Fruit fly (Drosophila melanogaster) whole organism, embryonic: ENCODE data around the gene CG7352.
A peak's percentile ranks its signal among the peaks of the same experiment; 100 is the strongest.

Source experiments
- Adf1 ChIP-seq: fragments of 200-800 bp; sonication (Bioruptor generic); IDR thresholded peaks from 2 replicates; pipeline ENCODE4 v1.3.6; 2022; ENCODE audit warnings: missing biosample characterization, missing genetic modification characterization
- Atf3 ChIP-seq: fragments of 200-800 bp; sonication (Bioruptor generic); optimal IDR thresholded peaks from 3 replicates; lab custom pipeline; 2016; ENCODE audit warnings: missing biosample characterization, missing genetic modification characterization
- CG11696 ChIP-seq: fragments of 200-800 bp; sonication (Bioruptor generic); IDR thresholded peaks from 2 replicates; pipeline ENCODE4 v1.3.6; 2022; ENCODE audit warnings: missing biosample characterization, missing genetic modification characterization
- CG12104 ChIP-seq: fragments of 200-800 bp; sonication (Bioruptor generic); optimal IDR thresholded peaks from 3 replicates; lab custom pipeline; 2016; ENCODE audit warnings: missing biosample characterization, missing genetic modification characterization
- CG12155 ChIP-seq: fragments of 200-800 bp; sonication (Bioruptor generic); optimal IDR thresholded peaks from 3 replicates; lab custom pipeline; 2016; ENCODE audit warnings: missing biosample characterization, missing genetic modification characterization
- CG12219 ChIP-seq: fragments of 200-800 bp; sonication (Bioruptor generic); optimal IDR thresholded peaks from 3 replicates; lab custom pipeline; 2018; ENCODE audit warnings: missing biosample characterization, mild to moderate bottlenecking, missing genetic modification characterization
- CG14860 ChIP-seq: fragments of 200-800 bp; sonication (Bioruptor generic); IDR thresholded peaks from 3 replicates; pipeline ENCODE4 v1.3.6; 2022; ENCODE audit warnings: missing biosample characterization, missing genetic modification characterization; ENCODE audit not compliant: partially characterized antibody
- CG1603 ChIP-seq: fragments of 200-800 bp; sonication (Bioruptor generic); optimal IDR thresholded peaks from 2 replicates; lab custom pipeline; 2019; ENCODE audit warnings: missing biosample characterization, mild to moderate bottlenecking, missing genetic modification characterization, moderate library complexity
- CG18599 ChIP-seq: fragments of 200-800 bp; sonication (Bioruptor generic); optimal IDR thresholded peaks from 3 replicates; lab custom pipeline; 2017; ENCODE audit warnings: missing biosample characterization, missing genetic modification characterization, mild to moderate bottlenecking, moderate library complexity, missing genetic modification reagents
- CG32532 ChIP-seq: fragments of 200-800 bp; sonication (Bioruptor generic); IDR thresholded peaks from 2 replicates; pipeline ENCODE4 v1.3.6; 2022; ENCODE audit warnings: missing biosample characterization, missing genetic modification characterization
- CG32767 ChIP-seq: fragments of 200-800 bp; sonication (Bioruptor generic); IDR thresholded peaks from 2 replicates; pipeline ENCODE4 v1.3.6; 2022; ENCODE audit warnings: missing biosample characterization, missing genetic modification characterization
- CG7556 ChIP-seq: fragments of 200-800 bp; sonication (Bioruptor generic); optimal IDR thresholded peaks from 2 replicates; lab custom pipeline; 2017; ENCODE audit warnings: missing biosample characterization, mild to moderate bottlenecking, missing genetic modification characterization
- Chrac-16 ChIP-seq: fragments of 200-800 bp; sonication (Bioruptor generic); optimal IDR thresholded peaks from 3 replicates; lab custom pipeline; 2016; ENCODE audit warnings: missing biosample characterization, missing genetic modification characterization
- D ChIP-seq, 2 experiments: fragments of 200-800 bp in 1 of 2; fragments of >200 bp in 1 of 2; sonication (Bioruptor generic) in 1 of 2; optimal IDR thresholded peaks; 2 replicates in 1 of 2; 3 replicates in 1 of 2; lab custom pipeline; 2017; ENCODE audit warnings: mild to moderate bottlenecking in 1 of 2, missing biosample characterization in 1 of 2, missing genetic modification characterization in 1 of 2, missing genetic modification reagents in 1 of 2
- Dek ChIP-seq: fragments of 200-800 bp; sonication (Bioruptor generic); optimal IDR thresholded peaks from 3 replicates; lab custom pipeline; 2019; ENCODE audit warnings: missing biosample characterization, mild to moderate bottlenecking, missing genetic modification characterization, moderate library complexity
- Dll ChIP-seq: fragments of 200-800 bp; sonication (Bioruptor generic); IDR thresholded peaks from 4 replicates; pipeline ENCODE4 v1.3.6; 2022; ENCODE audit warnings: missing biosample characterization, missing genetic modification characterization; ENCODE audit not compliant: partially characterized antibody
- ERR ChIP-seq: fragments of 200-800 bp; sonication (Bioruptor generic); optimal IDR thresholded peaks from 2 replicates; lab custom pipeline; 2016; ENCODE audit warnings: missing biosample characterization, missing genetic modification characterization
- HmgZ ChIP-seq: fragments of 200-800 bp; sonication (Bioruptor generic); optimal IDR thresholded peaks from 2 replicates; lab custom pipeline; 2018; ENCODE audit warnings: missing biosample characterization, mild to moderate bottlenecking, missing genetic modification characterization
- Hmr ChIP-seq: fragments of 200-800 bp; sonication (Bioruptor generic); optimal IDR thresholded peaks from 3 replicates; lab custom pipeline; 2017; ENCODE audit warnings: mild to moderate bottlenecking, missing biosample characterization, missing genetic modification reagents, missing genetic modification characterization
- Hr51 ChIP-seq, 2 experiments: fragments of 200-800 bp; sonication (Bioruptor generic); optimal IDR thresholded peaks; 2 replicates in 1 of 2; 3 replicates in 1 of 2; lab custom pipeline; 2016 to 2018; ENCODE audit warnings: missing biosample characterization in 2 of 2, missing genetic modification characterization in 2 of 2, mild to moderate bottlenecking in 1 of 2, moderate library complexity in 1 of 2
- Jarid2 ChIP-seq: fragments of 200-800 bp; sonication (Bioruptor generic); optimal IDR thresholded peaks from 3 replicates; lab custom pipeline; 2017; ENCODE audit warnings: mild to moderate bottlenecking, missing biosample characterization, missing genetic modification reagents, missing genetic modification characterization
- Lpt ChIP-seq: fragments of >200 bp; optimal IDR thresholded peaks from 2 replicates; lab custom pipeline; 2018; ENCODE audit warnings: missing biosample characterization, missing genetic modification characterization
- Meics ChIP-seq: fragments of 200-800 bp; sonication (Bioruptor generic); optimal IDR thresholded peaks from 2 replicates; lab custom pipeline; 2017; ENCODE audit warnings: missing biosample characterization, mild to moderate bottlenecking, missing genetic modification characterization
- NK7.1 ChIP-seq: fragments of 200-800 bp; sonication (Bioruptor generic); optimal IDR thresholded peaks from 3 replicates; lab custom pipeline; 2016; ENCODE audit warnings: missing biosample characterization, missing genetic modification characterization
- PHDP ChIP-seq: fragments of 200-800 bp; sonication (Bioruptor generic); optimal IDR thresholded peaks from 3 replicates; lab custom pipeline; 2018; ENCODE audit warnings: missing biosample characterization, mild to moderate bottlenecking, missing genetic modification characterization, moderate library complexity
- Rfx ChIP-seq: fragments of 200-800 bp; sonication (Bioruptor generic); IDR thresholded peaks from 2 replicates; pipeline ENCODE4 v1.3.6; 2022; ENCODE audit warnings: missing biosample characterization, missing genetic modification characterization
- Xrp1 ChIP-seq: fragments of 200-800 bp; sonication (Bioruptor generic); IDR thresholded peaks from 2 replicates; pipeline ENCODE4 v1.3.6; 2022; ENCODE audit warnings: missing biosample characterization, missing genetic modification characterization
- bsh ChIP-seq, 2 experiments: fragments of 200-800 bp; sonication (Bioruptor generic); optimal IDR thresholded peaks; 2 replicates each; lab custom pipeline; 2017 to 2018; ENCODE audit warnings: mild to moderate bottlenecking in 2 of 2, missing biosample characterization in 2 of 2, missing genetic modification characterization in 2 of 2, moderate library complexity in 1 of 2
- cad ChIP-seq: fragments of >200 bp; optimal IDR thresholded peaks from 2 replicates; lab custom pipeline; 2017; ENCODE audit warnings: missing biosample characterization, missing genetic modification characterization
- dati ChIP-seq: fragments of 200-800 bp; sonication (Bioruptor generic); IDR thresholded peaks from 2 replicates; pipeline ENCODE4 v1.3.6; 2022; ENCODE audit warnings: missing biosample characterization, missing genetic modification characterization
- exex ChIP-seq: fragments of 200-800 bp; sonication (Bioruptor generic); optimal IDR thresholded peaks from 4 replicates; lab custom pipeline; 2018; ENCODE audit warnings: missing biosample characterization, mild to moderate bottlenecking, missing genetic modification characterization, moderate library complexity
- eyg ChIP-seq: fragments of 200-800 bp; sonication (Bioruptor generic); optimal IDR thresholded peaks from 3 replicates; lab custom pipeline; 2016; ENCODE audit warnings: missing biosample characterization, missing genetic modification characterization
- insv ChIP-seq, 2 experiments: fragments of 200-800 bp; sonication (Bioruptor generic); optimal IDR thresholded peaks; 3 replicates each; lab custom pipeline; 2016 to 2018; ENCODE audit warnings: missing biosample characterization in 2 of 2, missing genetic modification characterization in 2 of 2
- kah ChIP-seq: fragments of 200-800 bp; sonication (Bioruptor generic); optimal IDR thresholded peaks from 2 replicates; lab custom pipeline; 2018; ENCODE audit warnings: missing biosample characterization, mild to moderate bottlenecking, missing genetic modification characterization
- kni ChIP-seq: fragments of 200-800 bp; sonication (Bioruptor generic); optimal IDR thresholded peaks from 3 replicates; lab custom pipeline; 2017; ENCODE audit warnings: mild to moderate bottlenecking, missing biosample characterization, missing genetic modification reagents, missing genetic modification characterization
- luna ChIP-seq: fragments of 200-800 bp; sonication (Bioruptor generic); optimal IDR thresholded peaks from 2 replicates; lab custom pipeline; 2016; ENCODE audit warnings: missing biosample characterization, missing genetic modification characterization
- nmo ChIP-seq: fragments of 200-800 bp; sonication (Bioruptor generic); optimal IDR thresholded peaks from 2 replicates; lab custom pipeline; 2018; ENCODE audit warnings: missing biosample characterization, mild to moderate bottlenecking, missing genetic modification characterization, moderate library complexity
- otp ChIP-seq: fragments of 200-800 bp; sonication (Bioruptor generic); IDR thresholded peaks from 3 replicates; pipeline ENCODE4, ENCODE4 v1.3.6; 2022; ENCODE audit warnings: missing biosample characterization, missing genetic modification characterization
- prd ChIP-seq, 3 experiments: fragments of >200 bp in 2 of 3; fragments of 200-800 bp in 1 of 3; sonication (Bioruptor generic) in 1 of 3; optimal IDR thresholded peaks in 2 of 3; IDR thresholded peaks in 1 of 3; 2 replicates in 2 of 3; 3 replicates in 1 of 3; pipeline versions ENCODE4 v1.3.6 to Lab custom; 2017 to 2022; ENCODE audit warnings: missing biosample characterization in 1 of 3, missing genetic modification characterization in 1 of 3
- sc ChIP-seq, 3 experiments: fragments of >200 bp in 2 of 3; fragments of 200-800 bp in 1 of 3; sonication (Bioruptor generic) in 1 of 3; optimal IDR thresholded peaks; 2 replicates in 2 of 3; 3 replicates in 1 of 3; lab custom pipeline; 2017; ENCODE audit warnings: mild to moderate bottlenecking in 1 of 3, missing biosample characterization in 1 of 3, missing genetic modification characterization in 1 of 3, missing genetic modification reagents in 1 of 3
- sens-2 ChIP-seq: fragments of 200-800 bp; sonication (Bioruptor generic); IDR thresholded peaks from 2 replicates; pipeline ENCODE4 v1.3.6; 2022; ENCODE audit warnings: missing biosample characterization, missing genetic modification characterization
- sima ChIP-seq: fragments of 200-800 bp; sonication (Bioruptor generic); optimal IDR thresholded peaks from 2 replicates; lab custom pipeline; 2016; ENCODE audit warnings: missing biosample characterization, missing genetic modification characterization
- sqz ChIP-seq: fragments of 200-800 bp; sonication (Bioruptor generic); optimal IDR thresholded peaks from 3 replicates; lab custom pipeline; 2018; ENCODE audit warnings: missing biosample characterization, mild to moderate bottlenecking, missing genetic modification characterization
- toy ChIP-seq: fragments of 200-800 bp; sonication (Bioruptor generic); IDR thresholded peaks from 2 replicates; pipeline ENCODE4 v1.3.6; 2022; ENCODE audit warnings: missing biosample characterization, missing genetic modification characterization
- ttk ChIP-seq: fragments of 200-800 bp; sonication (Bioruptor generic); IDR thresholded peaks from 2 replicates; pipeline ENCODE4 v2.1.2; 2022; ENCODE audit warnings: missing biosample characterization, missing genetic modification characterization
- tup ChIP-seq: fragments of 200-800 bp; sonication (Bioruptor generic); optimal IDR thresholded peaks from 2 replicates; lab custom pipeline; 2016; ENCODE audit warnings: missing biosample characterization, mild to moderate bottlenecking, missing genetic modification characterization, moderate library complexity
- unpg ChIP-seq: fragments of 200-800 bp; sonication (Bioruptor generic); optimal IDR thresholded peaks from 3 replicates; lab custom pipeline; 2018; ENCODE audit warnings: missing biosample characterization, mild to moderate bottlenecking, missing genetic modification characterization, moderate library complexity
- vfl ChIP-seq: fragments of 200-800 bp; sonication (Bioruptor generic); optimal IDR thresholded peaks from 2 replicates; lab custom pipeline; 2016; ENCODE audit warnings: missing biosample characterization, missing genetic modification characterization

CG7352 gene

DNA sequence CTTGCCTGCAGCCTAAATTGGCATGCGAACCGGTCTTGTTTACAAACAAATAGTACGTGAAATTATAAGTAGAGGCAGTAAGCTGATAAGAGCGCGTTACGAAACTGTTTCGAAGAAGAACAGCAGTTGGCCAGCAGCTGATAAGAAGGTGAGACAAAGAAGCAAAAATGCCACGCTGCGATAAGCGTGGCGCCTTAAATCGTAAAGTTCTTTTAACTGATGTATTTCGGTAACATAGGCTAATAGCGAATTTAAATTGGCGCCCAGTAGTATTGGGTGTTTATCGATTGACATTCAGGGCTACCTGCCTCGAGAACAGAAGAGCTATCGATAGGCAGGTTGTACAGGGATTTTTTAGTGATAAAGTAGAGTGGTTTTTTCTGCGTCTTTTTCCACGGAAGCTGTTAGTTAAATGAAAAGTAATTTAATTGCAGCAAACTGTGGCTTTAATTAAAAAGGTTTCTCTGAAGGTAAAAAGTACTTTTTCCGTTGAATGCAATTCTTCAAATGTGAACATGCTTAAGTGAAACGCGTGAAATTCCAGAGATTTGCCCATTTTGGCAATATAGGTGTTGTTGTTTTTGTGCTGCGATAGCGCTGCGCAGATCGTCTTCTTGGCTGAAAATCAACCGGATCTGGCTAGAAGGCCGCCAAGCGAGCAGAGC is 9.4 kb downstream of the CG7352 start, which contains the start of gene stck (continued):
- TF ChIP-seq D (optimal IDR thresholded peaks at IDR 0.05; lab: Kevin White, UChicago), result no peak
- TF ChIP-seq D (GFP tag; optimal IDR thresholded peaks at IDR 0.05; lab: Kevin White, UChicago), result no peak
- no peak for TF ChIP-seq Atf3 (GFP tag; lab: Kevin White, UChicago)
- no peak for TF ChIP-seq prd (optimal IDR thresholded peaks at IDR 0.05; lab: Kevin White, UChicago)
- no peak for TF ChIP-seq prd (GFP tag; IDR thresholded peaks at IDR 0.05; lab: Robert Waterston, UW)
- no peak for TF ChIP-seq CG12219 (GFP tag; lab: Kevin White, UChicago)
- no peak for TF ChIP-seq Lpt (GFP tag; lab: Kevin White, UChicago)
- TF ChIP-seq Xrp1 (GFP tag; lab: Robert Waterston, UW), result no peak
- no peak for TF ChIP-seq sens-2
- TF ChIP-seq CG11696 (GFP tag; lab: Robert Waterston, UW), result no peak
- TF ChIP-seq exex (tag; lab: Kevin White, UChicago), result peak; percentile 80
- no peak for TF ChIP-seq sc (optimal IDR thresholded peaks at IDR 0.05; lab: Kevin White, UChicago)
- TF ChIP-seq sc (GFP tag; optimal IDR thresholded peaks at IDR 0.05; lab: Kevin White, UChicago), result no peak
- no peak for TF ChIP-seq kni (GFP tag; lab: Kevin White, UChicago)
- no peak for TF ChIP-seq Dek (tag; lab: Kevin White, UChicago)
- no peak for TF ChIP-seq Jarid2
- no peak for TF ChIP-seq CG18599 (GFP tag; lab: Kevin White, UChicago)
- TF ChIP-seq sqz (GFP tag; lab: Kevin White, UChicago), result no peak
- TF ChIP-seq vfl (GFP tag; lab: Kevin White, UChicago), result no peak
- no peak for TF ChIP-seq ERR (GFP tag; lab: Kevin White, UChicago)
- no peak for TF ChIP-seq unpg (GFP tag; lab: Kevin White, UChicago)
- TF ChIP-seq CG32767 (GFP tag; lab: Robert Waterston, UW), result no peak
- no peak for TF ChIP-seq CG12104
- TF ChIP-seq CG32532 (GFP tag; lab: Robert Waterston, UW), result no peak
- TF ChIP-seq luna (GFP tag; lab: Kevin White, UChicago), result no peak
- TF ChIP-seq Chrac-16 (GFP tag; lab: Kevin White, UChicago), result no peak
- TF ChIP-seq CG14860, result peak; percentile 56; the same call in 1 of the 3 replicates
- peak; percentile 26 for TF ChIP-seq CG1603 (tag; lab: Kevin White, UChicago)
- TF ChIP-seq ttk, result no peak
- no peak for TF ChIP-seq NK7.1 (GFP tag; lab: Kevin White, UChicago)
- TF ChIP-seq cad, result no peak
- TF ChIP-seq kah (GFP tag; lab: Kevin White, UChicago), result no peak
- TF ChIP-seq Rfx (GFP tag; lab: Robert Waterston, UW), result no peak
- no peak for TF ChIP-seq Hr51 (GFP tag; optimal IDR thresholded peaks at IDR 0.05; lab: Kevin White, UChicago)
- no peak for TF ChIP-seq bsh (GFP tag; optimal IDR thresholded peaks at IDR 0.05; lab: Kevin White, UChicago)
- no peak for TF ChIP-seq dati
- TF ChIP-seq HmgZ (tag; lab: Kevin White, UChicago), result peak; percentile 14
- peak; percentile 31 for TF ChIP-seq Hmr (GFP tag; lab: Kevin White, UChicago)
- peak; percentile 50; the same call in 2 of the 4 replicates for TF ChIP-seq Dll (GFP tag; lab: Robert Waterston, UW)
- no peak for TF ChIP-seq Meics (GFP tag; lab: Kevin White, UChicago)
- TF ChIP-seq PHDP (tag; lab: Kevin White, UChicago), result no peak
- TF ChIP-seq insv (GFP tag; optimal IDR thresholded peaks at IDR 0.05; lab: Kevin White, UChicago), result no peak
- TF ChIP-seq eyg, result no peak
- TF ChIP-seq otp (GFP tag; lab: Robert Waterston, UW), result no peak
- no peak for TF ChIP-seq toy (GFP tag; lab: Robert Waterston, UW)
- TF ChIP-seq Adf1 (GFP tag; lab: Robert Waterston, UW), result no peak
- no peak for TF ChIP-seq CG12155 (GFP tag; lab: Kevin White, UChicago)
- peak; percentile 51 for TF ChIP-seq nmo (GFP tag; lab: Kevin White, UChicago)
- no peak for TF ChIP-seq sima (GFP tag; lab: Kevin White, UChicago)
- no peak for TF ChIP-seq CG7556 (GFP tag; lab: Kevin White, UChicago)
- TF ChIP-seq tup (GFP tag; lab: Kevin White, UChicago), result no peak
